Fruit fly (Drosophila melanogaster) whole organism, pupa: ENCODE results near the gene MAPk-Ak2.

ENCODE experiments used
- CG10348 ChIP-seq: fragments of 200-800 bp; sonication (Bioruptor generic); IDR thresholded peaks from 2 replicates; pipeline ENCODE4 v1.3.6; 2022; ENCODE audit warnings: missing biosample characterization, missing genetic modification characterization
- CG12605 ChIP-seq: fragments of 200-800 bp; sonication (Bioruptor generic); IDR thresholded peaks from 2 replicates; pipeline ENCODE4 v1.3.6; 2022; ENCODE audit warnings: missing biosample characterization, missing genetic modification characterization
- CG13204 ChIP-seq: fragments of 200-800 bp; sonication (Bioruptor generic); optimal IDR thresholded peaks from 2 replicates; lab custom pipeline; 2018; ENCODE audit warnings: missing biosample characterization, mild to moderate bottlenecking, missing genetic modification characterization, moderate library complexity
- CG14655 ChIP-seq: fragments of 200-800 bp; sonication (Bioruptor generic); optimal IDR thresholded peaks from 3 replicates; lab custom pipeline; 2017; ENCODE audit warnings: mild to moderate bottlenecking, missing biosample characterization, missing genetic modification reagents, missing genetic modification characterization
- CG15710 ChIP-seq: fragments of 200-800 bp; sonication (Bioruptor generic); optimal IDR thresholded peaks from 2 replicates; lab custom pipeline; 2018; ENCODE audit warnings: missing biosample characterization, mild to moderate bottlenecking, missing genetic modification characterization, moderate library complexity
- CG17806 ChIP-seq: fragments of 200-800 bp; sonication (Bioruptor generic); optimal IDR thresholded peaks from 2 replicates; lab custom pipeline; 2018; ENCODE audit warnings: missing biosample characterization, mild to moderate bottlenecking, missing genetic modification characterization, moderate library complexity
- CG32121 ChIP-seq: fragments of 200-800 bp; sonication (Bioruptor generic); IDR thresholded peaks from 2 replicates; pipeline ENCODE4 v1.3.6; 2022; ENCODE audit warnings: missing biosample characterization, missing genetic modification characterization
- CG34367 ChIP-seq: fragments of 200-800 bp; sonication (Bioruptor generic); optimal IDR thresholded peaks from 2 replicates; lab custom pipeline; 2018; ENCODE audit warnings: missing biosample characterization, mild to moderate bottlenecking, missing genetic modification characterization
- CG4496 ChIP-seq: fragments of 200-800 bp; sonication (Bioruptor generic); IDR thresholded peaks from 3 replicates; pipeline ENCODE4 v1.3.6; 2022; ENCODE audit warnings: missing biosample characterization, missing genetic modification characterization
- CG8159 ChIP-seq: fragments of 200-800 bp; sonication (Bioruptor generic); optimal IDR thresholded peaks from 3 replicates; lab custom pipeline; 2018; ENCODE audit warnings: missing biosample characterization, mild to moderate bottlenecking, missing genetic modification characterization, moderate library complexity
- CG8301 ChIP-seq: fragments of 200-800 bp; sonication (Bioruptor generic); optimal IDR thresholded peaks from 2 replicates; lab custom pipeline; 2018; ENCODE audit warnings: missing biosample characterization, mild to moderate bottlenecking, missing genetic modification characterization
- CG9948 ChIP-seq: fragments of 200-800 bp; sonication (Bioruptor generic); optimal IDR thresholded peaks from 2 replicates; lab custom pipeline; 2018; ENCODE audit warnings: missing biosample characterization, mild to moderate bottlenecking, missing genetic modification characterization, moderate library complexity
- D1 ChIP-seq: fragments of 200-800 bp; sonication (Bioruptor generic); optimal IDR thresholded peaks from 2 replicates; lab custom pipeline; 2018; ENCODE audit warnings: missing biosample characterization, mild to moderate bottlenecking, missing genetic modification characterization, moderate library complexity
- EcR ChIP-seq: fragments of 200-800 bp; sonication (Bioruptor generic); optimal IDR thresholded peaks from 3 replicates; lab custom pipeline; 2019; ENCODE audit warnings: missing biosample characterization, missing genetic modification characterization, mild to moderate bottlenecking, moderate library complexity, missing genetic modification reagents
- Ets98B ChIP-seq: fragments of 200-800 bp; sonication (Bioruptor generic); IDR thresholded peaks from 2 replicates; pipeline ENCODE4 v1.3.6; 2022; ENCODE audit warnings: missing biosample characterization, missing genetic modification characterization
- Pif1A ChIP-seq: fragments of 200-800 bp; sonication (Bioruptor generic); optimal IDR thresholded peaks from 3 replicates; lab custom pipeline; 2016; ENCODE audit warnings: missing biosample characterization, missing genetic modification characterization
- Pif1B ChIP-seq: fragments of 200-800 bp; sonication (Bioruptor generic); optimal IDR thresholded peaks from 3 replicates; lab custom pipeline; 2016; ENCODE audit warnings: missing biosample characterization, missing genetic modification characterization
- Snoo ChIP-seq: fragments of 200-800 bp; sonication (Bioruptor generic); optimal IDR thresholded peaks from 3 replicates; lab custom pipeline; 2017; ENCODE audit warnings: missing biosample characterization, mild to moderate bottlenecking, missing genetic modification characterization, inconsistent platforms
- fd96Ca ChIP-seq: fragments of 200-800 bp; sonication (Bioruptor generic); IDR thresholded peaks from 3 replicates; pipeline ENCODE4 v1.3.6; 2022; ENCODE audit warnings: missing biosample characterization, missing genetic modification characterization
- gl ChIP-seq: fragments of 200-800 bp; sonication (Bioruptor generic); optimal IDR thresholded peaks from 2 replicates; lab custom pipeline; 2018; ENCODE audit warnings: missing biosample characterization, mild to moderate bottlenecking, missing genetic modification characterization
- rn ChIP-seq: fragments of 200-800 bp; sonication (Bioruptor generic); IDR thresholded peaks from 2 replicates; pipeline ENCODE4 v1.3.6; 2022; ENCODE audit warnings: missing biosample characterization, missing genetic modification characterization

The MAPk-Ak2 gene

dm6 chrX:5763443-5764000, 481 bp downstream of the MAPk-Ak2 start:
- TF ChIP-seq CG4496 (peak; percentile 46; the same call in 1 of the 3 replicates), gl (tag; lab: Kevin White, UChicago) (no peak), Ets98B (0 out of 2 replicates have a peak, but pooled peaks have one; percentile 5)
- TF ChIP-seq, all 21 proteins: peak for 2

- TF ChIP-seq CG34367 (tag; lab: Kevin White, UChicago): no peak
- no peak for TF ChIP-seq EcR (GFP tag; lab: Kevin White, UChicago)
- TF ChIP-seq CG15710 (tag; lab: Kevin White, UChicago): no peak
- no peak for TF ChIP-seq CG10348 (GFP tag; lab: Robert Waterston, UW)
- no peak for TF ChIP-seq CG17806 (tag; lab: Kevin White, UChicago)
- TF ChIP-seq Pif1A (GFP tag; lab: Kevin White, UChicago): no peak
- no peak for TF ChIP-seq D1 (tag; lab: Kevin White, UChicago)
Observed at dm6 chrX:5756146-5756545, 7.9 kb downstream of the MAPk-Ak2 start.

DNA sequence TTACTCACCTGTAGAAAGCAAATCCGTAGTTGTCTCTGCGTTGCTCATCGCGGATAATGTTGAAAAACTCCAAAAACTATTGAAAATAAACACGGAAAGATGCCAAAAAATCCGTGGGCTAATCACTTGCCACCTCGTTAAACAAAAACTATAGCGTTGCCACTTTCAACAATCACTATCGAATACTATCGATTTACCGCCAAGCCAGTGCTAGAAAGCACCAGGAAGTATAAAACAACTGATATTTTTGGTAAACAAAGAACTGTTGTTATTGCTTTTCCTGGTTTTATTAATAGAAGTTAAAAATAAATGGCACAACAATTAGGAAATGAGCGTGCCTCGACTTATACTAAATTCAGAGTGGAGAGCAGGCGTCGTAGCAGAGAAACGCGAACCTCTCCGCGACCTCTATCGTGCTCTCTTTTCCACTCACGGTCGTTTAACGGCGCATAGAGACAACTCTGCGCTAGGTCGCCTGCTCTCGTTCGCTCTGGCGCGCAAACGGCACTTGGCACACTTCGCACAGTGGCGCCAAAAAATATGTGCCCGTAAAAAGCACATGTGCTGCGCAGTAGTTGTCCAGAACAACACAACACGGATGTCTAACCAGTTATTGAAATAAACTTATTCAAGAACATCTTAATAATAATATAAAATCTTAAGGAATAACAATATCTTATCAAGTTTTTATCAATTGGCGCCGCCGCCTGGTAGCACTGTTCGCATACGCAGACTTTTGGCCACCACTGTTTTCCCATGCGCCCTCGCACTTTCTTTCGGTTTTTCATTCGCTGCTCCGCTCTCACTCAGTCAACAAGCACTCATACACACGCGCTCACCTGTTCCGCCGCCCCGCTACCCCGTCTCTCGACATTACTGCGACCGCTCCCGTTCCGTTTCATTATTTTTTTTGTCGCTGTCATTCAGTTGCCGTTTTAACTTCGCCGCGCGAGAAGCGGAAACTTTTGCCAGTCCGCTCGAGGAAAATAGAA, 8.9 kb downstream of the MAPk-Ak2 start, which contains the start of the genes lin-52 and CG15771:
lin-52 (minus strand) TSS at position 122 of the 992 bp plus-strand sequence.
CG15771 (plus strand) TSS at position 738 of the 992 bp plus-strand sequence.
- TF ChIP-seq CG34367 (tag; lab: Kevin White, UChicago): peak; percentile 92
- peak; percentile 95 for TF ChIP-seq Pif1A (GFP tag; lab: Kevin White, UChicago)
- peak; percentile 90 for TF ChIP-seq gl (tag; lab: Kevin White, UChicago)
- TF ChIP-seq CG14655 (GFP tag; lab: Kevin White, UChicago): peak; percentile 97
- TF ChIP-seq CG8159 (tag; lab: Kevin White, UChicago): peak; percentile 96
- TF ChIP-seq CG9948 (tag; lab: Kevin White, UChicago): peak; percentile 94
- peak; percentile 59 for TF ChIP-seq EcR (GFP tag; lab: Kevin White, UChicago)
- peak; percentile 87 for TF ChIP-seq CG10348 (GFP tag; lab: Robert Waterston, UW)
- TF ChIP-seq Snoo: peak; percentile 97
- TF ChIP-seq CG12605 (GFP tag; lab: Robert Waterston, UW): peak; percentile 90
- TF ChIP-seq CG8301 (tag; lab: Kevin White, UChicago): peak; percentile 96
- peak; percentile 94 for TF ChIP-seq Pif1B (GFP tag; lab: Kevin White, UChicago)
- peak; percentile 95 for TF ChIP-seq CG4496
- TF ChIP-seq D1 (tag; lab: Kevin White, UChicago): no peak
- TF ChIP-seq CG32121 (GFP tag; lab: Robert Waterston, UW): peak; percentile 97
- TF ChIP-seq CG15710 (tag; lab: Kevin White, UChicago): peak; percentile 95
- TF ChIP-seq rn (GFP tag; lab: Robert Waterston, UW): peak; percentile 77
- TF ChIP-seq CG13204 (GFP tag; lab: Kevin White, UChicago): peak; percentile 100
- peak; percentile 91 for TF ChIP-seq CG17806 (tag; lab: Kevin White, UChicago)
- TF ChIP-seq fd96Ca (GFP tag; lab: Robert Waterston, UW): peak; percentile 97
- peak; percentile 92 for TF ChIP-seq Ets98B

- TF ChIP-seq CG12605 (GFP tag; lab: Robert Waterston, UW) (no peak), fd96Ca (GFP tag; lab: Robert Waterston, UW) (no peak), gl (tag; lab: Kevin White, UChicago) (no peak), D1 (tag; lab: Kevin White, UChicago) (no peak), CG8159 (tag; lab: Kevin White, UChicago) (no peak), CG8301 (tag; lab: Kevin White, UChicago) (no peak), CG32121 (GFP tag; lab: Robert Waterston, UW) (no peak), Pif1A (GFP tag; lab: Kevin White, UChicago) (no peak), Pif1B (GFP tag; lab: Kevin White, UChicago) (no peak), EcR (GFP tag; lab: Kevin White, UChicago) (no peak), CG4496 (no peak), CG14655 (GFP tag; lab: Kevin White, UChicago) (no peak), CG17806 (tag; lab: Kevin White, UChicago) (no peak)
Observed at dm6 chrX:5752838-5753237, 11.2 kb downstream of the MAPk-Ak2 start.

- TF ChIP-seq D1 (tag; lab: Kevin White, UChicago) (no peak), rn (GFP tag; lab: Robert Waterston, UW) (no peak)
Observed at dm6 chrX:5751949-5752348, 12.1 kb downstream of the MAPk-Ak2 start, which contains the start of gene CG15772. CG15772 (plus strand) TSS chrX:5752249.
